Fruit fly (Drosophila melanogaster) whole organism, adult: ENCODE results near the gene CG5217.

ENCODE experiments used
- CG11617 ChIP-seq: fragments of 200-800 bp; sonication (Bioruptor generic); optimal IDR thresholded peaks from 2 replicates; lab custom pipeline; 2017; ENCODE audit warnings: mild to moderate bottlenecking, missing biosample characterization, missing genetic modification reagents, missing genetic modification characterization
- CG14711 ChIP-seq: fragments of 200-800 bp; sonication (Bioruptor generic); optimal IDR thresholded peaks from 2 replicates; lab custom pipeline; 2018; ENCODE audit warnings: missing biosample characterization, mild to moderate bottlenecking, missing genetic modification characterization, moderate library complexity
- CG7101 ChIP-seq: fragments of 200-800 bp; sonication (Bioruptor generic); optimal IDR thresholded peaks from 2 replicates; lab custom pipeline; 2018; ENCODE audit warnings: missing biosample characterization, mild to moderate bottlenecking, missing genetic modification characterization, moderate library complexity
- Mnt ChIP-seq: fragments of 200-800 bp; sonication (Bioruptor generic); optimal IDR thresholded peaks from 2 replicates; lab custom pipeline; 2016; ENCODE audit warnings: missing biosample characterization, mild to moderate bottlenecking, missing genetic modification characterization
- kay ChIP-seq: fragments of 200-800 bp; sonication (Bioruptor generic); peaks from one replicate; lab custom pipeline; 2016; ENCODE audit warnings: missing biosample characterization, missing genetic modification characterization, borderline replicate concordance
- toe ChIP-seq: fragments of 200-800 bp; sonication (Bioruptor generic); optimal IDR thresholded peaks from 2 replicates; lab custom pipeline; 2016; ENCODE audit warnings: missing biosample characterization, missing genetic modification characterization

DNA sequence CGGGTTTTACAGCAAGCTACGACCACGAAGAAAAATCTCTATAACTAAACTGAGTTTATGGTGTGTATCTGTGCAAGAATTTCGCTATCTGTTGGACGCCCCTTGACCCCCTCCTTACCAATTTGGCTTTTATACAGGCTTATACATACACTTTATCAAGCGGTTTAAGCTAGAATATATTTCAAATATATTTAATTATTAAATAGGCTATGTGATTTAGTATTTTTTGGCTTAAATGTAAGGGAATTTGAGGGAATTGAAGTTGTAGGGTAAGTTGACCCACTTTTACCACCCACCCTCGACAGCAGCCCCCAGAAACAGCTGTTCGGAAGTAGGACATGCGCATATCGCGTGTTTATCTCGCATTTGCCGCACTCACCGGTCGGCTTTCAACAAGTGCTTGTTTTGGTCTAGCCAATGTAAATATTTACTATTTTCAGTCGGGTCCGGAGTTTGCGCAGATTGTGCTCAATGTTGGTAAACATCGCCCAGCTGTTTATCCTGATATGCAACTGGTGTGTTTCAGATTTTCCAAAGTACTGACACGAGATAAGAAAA lies 1.8 kb downstream of the CG5217 start, which contains the start of gene unc79:
- TF ChIP-seq CG11617 (GFP tag; lab: Kevin White, UChicago) (no peak), kay (GFP tag; lab: Kevin White, UChicago) (no peak), CG7101 (tag; lab: Kevin White, UChicago) (no peak), Mnt (GFP tag; lab: Kevin White, UChicago) (no peak), CG14711 (tag; lab: Kevin White, UChicago) (no peak), toe (no peak)
